Worm (Caenorhabditis elegans) whole organism, late embryonic: Measurements from ENCODE around the gene lpl-1.

ENCODE experiments used
- ceh-45 ChIP-seq: fragments of 200-800 bp; sonication (Bioruptor generic); IDR thresholded peaks from 2 replicates; pipeline ENCODE4 v1.3.6; 2022; ENCODE audit warnings: missing genetic modification reagents, missing genetic modification characterization, missing compliant biosample characterization
- ceh-48 ChIP-seq: sonication (generic microtip); optimal IDR thresholded peaks from 2 replicates; lab custom pipeline; 2016; ENCODE audit warnings: missing genetic modification characterization, inconsistent platforms, missing compliant biosample characterization
- dmd-4 ChIP-seq: sonication (generic microtip); optimal IDR thresholded peaks from 2 replicates; lab custom pipeline; 2016; ENCODE audit warnings: borderline replicate concordance, missing genetic modification characterization, missing compliant biosample characterization
- fax-1 ChIP-seq: sonication (generic microtip); optimal IDR thresholded peaks from 2 replicates; lab custom pipeline; 2016; ENCODE audit warnings: missing genotype, missing genetic modification characterization, missing compliant biosample characterization
- nfya-1 ChIP-seq: sonication (generic microtip); optimal IDR thresholded peaks from 2 replicates; lab custom pipeline; 2017; ENCODE audit warnings: missing genetic modification characterization, mild to moderate bottlenecking, missing compliant biosample characterization, antibody characterized with exemption, moderate library complexity
- nhr-11 ChIP-seq: fragments of 150-350 bp; optimal IDR thresholded peaks from 2 replicates; lab custom pipeline; 2014; ENCODE audit warnings: missing biosample characterization, missing genetic modification characterization
- nhr-232 ChIP-seq: sonication (generic microtip); optimal IDR thresholded peaks from 2 replicates; lab custom pipeline; 2016; ENCODE audit warnings: missing genetic modification characterization, missing compliant biosample characterization
- npax-4 ChIP-seq: sonication (generic microtip); optimal IDR thresholded peaks from 2 replicates; lab custom pipeline; 2016; ENCODE audit warnings: missing genetic modification characterization, missing compliant biosample characterization
- pha-4 ChIP-seq: fragments of 150-350 bp; optimal IDR thresholded peaks from 2 replicates; lab custom pipeline; 2018; ENCODE audit warnings: missing biosample characterization, missing genetic modification reagents, missing genetic modification characterization
- pqm-1 ChIP-seq: sonication (generic microtip); optimal IDR thresholded peaks from 2 replicates; lab custom pipeline; 2016; ENCODE audit warnings: missing genetic modification characterization, missing compliant biosample characterization
- pros-1 ChIP-seq: fragments of 150-350 bp; optimal IDR thresholded peaks from 2 replicates; lab custom pipeline; 2014; ENCODE audit warnings: missing biosample characterization, missing genetic modification reagents, missing genetic modification characterization
- ref-2 ChIP-seq: sonication (generic microtip); optimal IDR thresholded peaks from 2 replicates; lab custom pipeline; 2016; ENCODE audit warnings: missing genetic modification characterization, missing compliant biosample characterization

DNA sequence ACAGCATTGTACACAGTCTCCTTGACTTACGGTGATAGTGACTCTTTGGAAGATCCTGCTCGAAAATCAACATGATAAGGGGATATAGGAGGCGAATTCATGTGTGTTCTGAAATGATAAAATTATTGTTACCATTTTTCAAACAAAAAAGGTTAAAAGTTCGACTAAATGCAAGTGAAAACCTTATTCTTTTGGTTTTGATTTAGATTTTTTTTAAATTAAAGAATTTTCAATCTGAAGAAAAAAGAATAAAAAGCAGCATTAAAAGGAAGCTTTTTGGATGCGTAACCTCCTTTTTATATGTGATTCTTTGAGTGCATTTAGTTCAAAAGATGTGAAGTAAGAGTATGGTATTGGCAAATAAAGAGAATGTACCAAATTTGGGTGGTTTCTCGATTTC, 41.5 kb upstream of the lpl-1 start, which contains the start of gene delm-1:
- no peak for TF ChIP-seq ref-2 (tag; lab: Kevin White, UChicago)
- no peak for TF ChIP-seq pqm-1
- no peak for TF ChIP-seq npax-4 (tag; lab: Kevin White, UChicago)
- TF ChIP-seq fax-1 (tag; lab: Kevin White, UChicago), result no peak
- TF ChIP-seq ceh-45 (GFP tag; lab: Robert Waterston, UW), result no peak
- no peak for TF ChIP-seq ceh-48 (tag; lab: Kevin White, UChicago)
- no peak for TF ChIP-seq nhr-11 (tag; lab: Kevin White, UChicago)
- no peak for TF ChIP-seq pros-1 (tag; lab: Kevin White, UChicago)
- no peak for TF ChIP-seq nfya-1 (tag; lab: Kevin White, UChicago)
- no peak for TF ChIP-seq pha-4
- no peak for TF ChIP-seq dmd-4 (tag; lab: Kevin White, UChicago)
- TF ChIP-seq nhr-232, result no peak
